Fruit fly (Drosophila melanogaster) whole organism, embryonic: ENCODE results near the gene cher.

Experiments
- CG10274 ChIP-seq: fragments of 200-800 bp; sonication (Bioruptor generic); optimal IDR thresholded peaks from 3 replicates; lab custom pipeline; 2017; ENCODE audit warnings: missing biosample characterization, mild to moderate bottlenecking, missing genetic modification characterization
- CG10565 ChIP-seq: fragments of 200-800 bp; sonication (Bioruptor generic); optimal IDR thresholded peaks from 3 replicates; lab custom pipeline; 2016; ENCODE audit warnings: missing biosample characterization, mild to moderate bottlenecking, missing genetic modification characterization
- CG11247 ChIP-seq: fragments of 200-800 bp; sonication (Bioruptor generic); IDR thresholded peaks from 2 replicates; pipeline ENCODE4 v1.3.6; 2022; ENCODE audit warnings: missing biosample characterization, missing genetic modification characterization
- CG12299 ChIP-seq: fragments of 200-800 bp; sonication (Bioruptor generic); optimal IDR thresholded peaks from 2 replicates; lab custom pipeline; 2018; ENCODE audit warnings: missing biosample characterization, mild to moderate bottlenecking, missing genetic modification characterization
- CG12769 ChIP-seq: fragments of 200-800 bp; sonication (Bioruptor generic); optimal IDR thresholded peaks from 2 replicates; lab custom pipeline; 2019; ENCODE audit warnings: missing biosample characterization, mild to moderate bottlenecking, missing genetic modification characterization, moderate library complexity
- CG14050 ChIP-seq: fragments of 200-800 bp; sonication (Bioruptor generic); IDR thresholded peaks from 3 replicates; pipeline ENCODE4 v1.3.6; 2022; ENCODE audit warnings: missing biosample characterization, missing genetic modification characterization
- CG15479 ChIP-seq: fragments of 200-800 bp; sonication (Bioruptor generic); optimal IDR thresholded peaks from 3 replicates; lab custom pipeline; 2019; ENCODE audit warnings: missing biosample characterization, mild to moderate bottlenecking, missing genetic modification characterization, moderate library complexity
- CG17359 ChIP-seq: fragments of 200-800 bp; sonication (Bioruptor generic); optimal IDR thresholded peaks from 3 replicates; lab custom pipeline; 2018; ENCODE audit warnings: missing biosample characterization, mild to moderate bottlenecking, missing genetic modification characterization, moderate library complexity
- CG17568 ChIP-seq: fragments of 200-800 bp; sonication (Bioruptor generic); optimal IDR thresholded peaks from 2 replicates; lab custom pipeline; 2018; ENCODE audit warnings: missing biosample characterization, mild to moderate bottlenecking, missing genetic modification characterization, moderate library complexity
- CG2202 ChIP-seq: fragments of 200-800 bp; sonication (Bioruptor generic); optimal IDR thresholded peaks from 2 replicates; lab custom pipeline; 2018; ENCODE audit warnings: missing biosample characterization, mild to moderate bottlenecking, missing genetic modification characterization
- CG2678 ChIP-seq: fragments of 200-800 bp; sonication (Bioruptor generic); optimal IDR thresholded peaks from 3 replicates; lab custom pipeline; 2019; ENCODE audit warnings: missing biosample characterization, mild to moderate bottlenecking, missing genetic modification characterization, moderate library complexity
- CG2712 ChIP-seq: fragments of 200-800 bp; optimal IDR thresholded peaks from 3 replicates; lab custom pipeline; 2019; ENCODE audit warnings: missing biosample characterization, mild to moderate bottlenecking, missing genetic modification characterization, moderate library complexity
- CG3065 ChIP-seq: fragments of 200-800 bp; sonication (Bioruptor generic); optimal IDR thresholded peaks from 2 replicates; lab custom pipeline; 2016; ENCODE audit warnings: missing biosample characterization, missing genetic modification characterization
- CG4360 ChIP-seq: fragments of 200-800 bp; sonication (Bioruptor generic); IDR thresholded peaks from 2 replicates; pipeline ENCODE4 v1.3.6; 2022; ENCODE audit warnings: missing biosample characterization, missing genetic modification characterization
- CG4730 ChIP-seq: fragments of 200-800 bp; sonication (Bioruptor generic); IDR thresholded peaks from 2 replicates; pipeline ENCODE4 v1.3.6; 2022; ENCODE audit warnings: missing biosample characterization, missing genetic modification characterization
- CG5245 ChIP-seq: fragments of 200-800 bp; sonication (Bioruptor generic); optimal IDR thresholded peaks from 3 replicates; lab custom pipeline; 2016; ENCODE audit warnings: missing biosample characterization, missing genetic modification characterization
- CG7372 ChIP-seq: fragments of 200-800 bp; sonication (Bioruptor generic); IDR thresholded peaks from 2 replicates; pipeline ENCODE4 v1.3.6; 2022; ENCODE audit warnings: missing biosample characterization, missing genetic modification characterization
- CG7745 ChIP-seq: fragments of 200-800 bp; sonication (Bioruptor generic); optimal IDR thresholded peaks from 2 replicates; lab custom pipeline; 2018; ENCODE audit warnings: missing biosample characterization, mild to moderate bottlenecking, missing genetic modification characterization, moderate library complexity
- CG7786 ChIP-seq: fragments of 200-800 bp; sonication (Bioruptor generic); optimal IDR thresholded peaks from 2 replicates; lab custom pipeline; 2016; ENCODE audit warnings: missing biosample characterization, missing genetic modification characterization
- CG8290 ChIP-seq, 3 experiments: fragments of 200-800 bp; sonication (Bioruptor generic); optimal IDR thresholded peaks; 2 replicates each; lab custom pipeline; 2016 to 2019; ENCODE audit warnings: missing biosample characterization in 3 of 3, missing genetic modification characterization in 3 of 3, mild to moderate bottlenecking in 2 of 3, moderate library complexity in 1 of 3
- CG9817 ChIP-seq: fragments of 200-800 bp; sonication (Bioruptor generic); optimal IDR thresholded peaks from 2 replicates; lab custom pipeline; 2018; ENCODE audit warnings: missing biosample characterization, mild to moderate bottlenecking, missing genetic modification characterization, moderate library complexity
- Camta ChIP-seq: fragments of 200-800 bp; sonication (Bioruptor generic); optimal IDR thresholded peaks from 2 replicates; lab custom pipeline; 2016; ENCODE audit warnings: missing biosample characterization, missing genetic modification characterization
- CrebB ChIP-seq: fragments of 200-800 bp; sonication (Bioruptor generic); optimal IDR thresholded peaks from 3 replicates; lab custom pipeline; 2018; ENCODE audit warnings: missing biosample characterization, mild to moderate bottlenecking, missing genetic modification characterization
- D ChIP-seq, 2 experiments: fragments of 200-800 bp in 1 of 2; fragments of >200 bp in 1 of 2; sonication (Bioruptor generic) in 1 of 2; optimal IDR thresholded peaks; 2 replicates in 1 of 2; 3 replicates in 1 of 2; lab custom pipeline; 2017; ENCODE audit warnings: mild to moderate bottlenecking in 1 of 2, missing biosample characterization in 1 of 2, missing genetic modification characterization in 1 of 2, missing genetic modification reagents in 1 of 2
- D19A ChIP-seq: fragments of 200-800 bp; optimal IDR thresholded peaks from 3 replicates; lab custom pipeline; 2019; ENCODE audit warnings: missing biosample characterization, mild to moderate bottlenecking, missing genetic modification characterization, moderate library complexity
- Dad ChIP-seq: fragments of 200-800 bp; sonication (Bioruptor generic); optimal IDR thresholded peaks from 3 replicates; lab custom pipeline; 2016; ENCODE audit warnings: missing biosample characterization, missing genetic modification characterization
- Elba2 ChIP-seq: fragments of 200-800 bp; sonication (Bioruptor generic); optimal IDR thresholded peaks from 3 replicates; lab custom pipeline; 2016; ENCODE audit warnings: missing biosample characterization, missing genetic modification characterization
- HLH4C ChIP-seq: fragments of 200-800 bp; sonication (Bioruptor generic); IDR thresholded peaks from 3 replicates; pipeline ENCODE4 v1.3.6; 2022; ENCODE audit warnings: missing biosample characterization, missing genetic modification characterization; ENCODE audit not compliant: partially characterized antibody
- Lim3 ChIP-seq: fragments of 200-800 bp; sonication (Bioruptor generic); IDR thresholded peaks from 2 replicates; pipeline ENCODE4 v1.3.6; 2022; ENCODE audit warnings: missing biosample characterization, missing genetic modification characterization
- Myb ChIP-seq: fragments of 200-800 bp; sonication (Bioruptor generic); optimal IDR thresholded peaks from 2 replicates; lab custom pipeline; 2016; ENCODE audit warnings: missing biosample characterization, missing genetic modification characterization
- NK7.1 ChIP-seq: fragments of 200-800 bp; sonication (Bioruptor generic); optimal IDR thresholded peaks from 3 replicates; lab custom pipeline; 2016; ENCODE audit warnings: missing biosample characterization, missing genetic modification characterization
- Pdp1 ChIP-seq, 2 experiments: fragments of 200-800 bp; sonication (Bioruptor generic); optimal IDR thresholded peaks; 3 replicates each; lab custom pipeline; 2016; ENCODE audit warnings: missing biosample characterization in 2 of 2, missing genetic modification characterization in 2 of 2, mild to moderate bottlenecking in 1 of 2, moderate library complexity in 1 of 2
- Spps ChIP-seq: fragments of 200-800 bp; sonication (Bioruptor generic); optimal IDR thresholded peaks from 2 replicates; lab custom pipeline; 2018; ENCODE audit warnings: missing biosample characterization, mild to moderate bottlenecking, missing genetic modification characterization
- Sry-δ ChIP-seq: fragments of 200-800 bp; sonication (Bioruptor generic); optimal IDR thresholded peaks from 2 replicates; lab custom pipeline; 2016; ENCODE audit warnings: missing biosample characterization, missing genetic modification characterization
- TFAM ChIP-seq: fragments of 200-800 bp; sonication (Bioruptor generic); optimal IDR thresholded peaks from 2 replicates; lab custom pipeline; 2017; ENCODE audit warnings: missing biosample characterization, missing genetic modification characterization, inconsistent platforms
- bcd ChIP-seq: fragments of 200-800 bp; sonication (Bioruptor generic); optimal IDR thresholded peaks from 2 replicates; lab custom pipeline; 2017; ENCODE audit warnings: missing biosample characterization, mild to moderate bottlenecking, missing genetic modification characterization
- chif ChIP-seq, 2 experiments: fragments of 200-800 bp; sonication (Bioruptor generic); optimal IDR thresholded peaks; 3 replicates each; lab custom pipeline; 2016; ENCODE audit warnings: missing biosample characterization in 2 of 2, missing genetic modification characterization in 2 of 2
- cwo ChIP-seq: fragments of 200-800 bp; sonication (Bioruptor generic); optimal IDR thresholded peaks from 3 replicates; lab custom pipeline; 2017; ENCODE audit warnings: missing biosample characterization, missing genetic modification characterization, mild to moderate bottlenecking, moderate library complexity, missing genetic modification reagents
- disco-r ChIP-seq: fragments of 200-800 bp; sonication (Bioruptor generic); optimal IDR thresholded peaks from 2 replicates; lab custom pipeline; 2016; ENCODE audit warnings: missing biosample characterization, missing genetic modification characterization
- gce ChIP-seq: fragments of 200-800 bp; sonication (Bioruptor generic); IDR thresholded peaks from 3 replicates; pipeline ENCODE4 v1.3.6; 2022; ENCODE audit warnings: missing biosample characterization, missing genetic modification characterization
- gcm ChIP-seq: fragments of 200-800 bp; sonication (Bioruptor generic); optimal IDR thresholded peaks from 2 replicates; lab custom pipeline; 2019; ENCODE audit warnings: missing biosample characterization, mild to moderate bottlenecking, missing genetic modification characterization, moderate library complexity
- ham ChIP-seq: fragments of 200-800 bp; sonication (Bioruptor generic); IDR thresholded peaks from 2 replicates; pipeline ENCODE4 v1.3.6; 2022; ENCODE audit warnings: missing biosample characterization, missing genetic modification characterization
- ind ChIP-seq: fragments of 200-800 bp; sonication (Bioruptor generic); optimal IDR thresholded peaks from 3 replicates; lab custom pipeline; 2016; ENCODE audit warnings: missing biosample characterization, missing genetic modification characterization
- nmo ChIP-seq: fragments of 200-800 bp; sonication (Bioruptor generic); optimal IDR thresholded peaks from 2 replicates; lab custom pipeline; 2018; ENCODE audit warnings: missing biosample characterization, mild to moderate bottlenecking, missing genetic modification characterization, moderate library complexity
- peb ChIP-seq: fragments of 200-800 bp; sonication (Bioruptor generic); IDR thresholded peaks from 2 replicates; pipeline ENCODE4 v1.3.6; 2022; ENCODE audit warnings: missing biosample characterization, missing genetic modification characterization
- pita ChIP-seq: fragments of 200-800 bp; sonication (Bioruptor generic); optimal IDR thresholded peaks from 2 replicates; lab custom pipeline; 2017; ENCODE audit warnings: missing biosample characterization, mild to moderate bottlenecking, missing genetic modification characterization
- pum ChIP-seq: fragments of 200-800 bp; sonication (Bioruptor generic); optimal IDR thresholded peaks from 2 replicates; lab custom pipeline; 2016; ENCODE audit warnings: missing biosample characterization, missing genetic modification characterization
- sr ChIP-seq: fragments of 200-800 bp; sonication (Bioruptor generic); IDR thresholded peaks from 3 replicates; pipeline ENCODE4 v1.3.6; 2022; ENCODE audit warnings: missing biosample characterization, missing genetic modification characterization

The cher gene

dm6 chr3R:17080666-17081358 lies 44.4 kb downstream of the cher start (continued):
- no peak for TF ChIP-seq HLH4C
- TF ChIP-seq TFAM = peak; percentile 78
- no peak for TF ChIP-seq CG15479 (GFP tag; lab: Kevin White, UChicago)
- TF ChIP-seq Pdp1 (GFP tag; optimal IDR thresholded peaks at IDR 0.05; lab: Kevin White, UChicago) = peak; percentile 87 to 92
- peak; percentile 62 for TF ChIP-seq ham (GFP tag; lab: Robert Waterston, UW)
- TF ChIP-seq CG4360 = peak; percentile 69
- TF ChIP-seq CG2712 (tag; lab: Kevin White, UChicago) = peak; percentile 97
- TF ChIP-seq pum (GFP tag; lab: Kevin White, UChicago) = peak; percentile 87
- TF ChIP-seq D19A (tag; lab: Kevin White, UChicago) = peak; percentile 93
- TF ChIP-seq CG17568 = peak; percentile 92
- TF ChIP-seq Myb (GFP tag; lab: Kevin White, UChicago) = peak; percentile 25
- TF ChIP-seq CG11247 (GFP tag; lab: Robert Waterston, UW) = peak; percentile 90
- peak; percentile 42; the same call in 1 of the 3 replicates for TF ChIP-seq sr (GFP tag; lab: Robert Waterston, UW)
- TF ChIP-seq CG10565 = peak; percentile 87
- TF ChIP-seq CG7372 (GFP tag; lab: Robert Waterston, UW) = peak; percentile 88
- TF ChIP-seq CG7786 (GFP tag; lab: Kevin White, UChicago) = peak; percentile 88
- TF ChIP-seq CG8290 (GFP tag; optimal IDR thresholded peaks at IDR 0.05; lab: Kevin White, UChicago) = peak; percentile 95
- peak; percentile 72 to 90 for TF ChIP-seq CG8290 (tag; optimal IDR thresholded peaks at IDR 0.05; lab: Kevin White, UChicago)
- peak; percentile 96 for TF ChIP-seq bcd (GFP tag; lab: Kevin White, UChicago)
- TF ChIP-seq disco-r (GFP tag; lab: Kevin White, UChicago) = peak; percentile 89
- peak; percentile 82 for TF ChIP-seq CG4730 (GFP tag; lab: Robert Waterston, UW)
- TF ChIP-seq CG17359 (tag; lab: Kevin White, UChicago) = peak; percentile 95
- TF ChIP-seq CG12299 (tag; lab: Kevin White, UChicago) = peak; percentile 96
- peak; percentile 80 for TF ChIP-seq Lim3 (GFP tag; lab: Robert Waterston, UW)
- TF ChIP-seq CrebB (tag; lab: Kevin White, UChicago) = peak; percentile 91
- peak; percentile 90 for TF ChIP-seq CG12769 (tag; lab: Kevin White, UChicago)
- peak; percentile 39 for TF ChIP-seq Elba2
- peak; percentile 84 for TF ChIP-seq NK7.1 (GFP tag; lab: Kevin White, UChicago)
- TF ChIP-seq CG2678 = peak; percentile 97
- TF ChIP-seq CG10274 (GFP tag; lab: Kevin White, UChicago) = peak; percentile 77
- TF ChIP-seq gcm (GFP tag; lab: Kevin White, UChicago) = peak; percentile 98
- peak; percentile 90 for TF ChIP-seq peb (GFP tag; lab: Robert Waterston, UW)
- no peak for TF ChIP-seq CG7745
- peak; percentile 93 for TF ChIP-seq CG14050 (GFP tag; lab: Robert Waterston, UW)
- peak; percentile 86 for TF ChIP-seq gce (GFP tag; lab: Robert Waterston, UW)
- TF ChIP-seq nmo (GFP tag; lab: Kevin White, UChicago) = peak; percentile 97
- peak; percentile 94 for TF ChIP-seq Spps
- peak; percentile 95 for TF ChIP-seq CG2202 (tag; lab: Kevin White, UChicago)
- TF ChIP-seq Sry-δ (GFP tag; lab: Kevin White, UChicago) = no peak
- TF ChIP-seq CG9817 (tag; lab: Kevin White, UChicago) = peak; percentile 88
- TF ChIP-seq Dad (GFP tag; lab: Kevin White, UChicago) = peak; percentile 82
- no peak for TF ChIP-seq pita
- TF ChIP-seq Camta = peak; percentile 93
- TF ChIP-seq CG5245 (GFP tag; lab: Kevin White, UChicago) = peak; percentile 91
- peak; percentile 92 for TF ChIP-seq ind (GFP tag; lab: Kevin White, UChicago)
- peak; percentile 89 to 93 for TF ChIP-seq chif (GFP tag; optimal IDR thresholded peaks at IDR 0.05; lab: Kevin White, UChicago)
- peak; percentile 93 for TF ChIP-seq cwo (GFP tag; lab: Kevin White, UChicago)
- TF ChIP-seq CG3065 (GFP tag; lab: Kevin White, UChicago) = peak; percentile 89
- TF ChIP-seq D (optimal IDR thresholded peaks at IDR 0.05; lab: Kevin White, UChicago) = no peak
- TF ChIP-seq D (GFP tag; optimal IDR thresholded peaks at IDR 0.05; lab: Kevin White, UChicago) = peak; percentile 95
